Worm (Caenorhabditis elegans): ENCODE data around the gene R02F11.10.

Gene R02F11.10

ce11 chrV:4788823-4789222, at the start of gene R02F11.10:
TSS of gene R02F11.10 (plus strand) at chrV:4789123.
- no peak for TF ChIP-seq cog-1 (tag; optimal IDR thresholded peaks at IDR 0.05)
- no peak for TF ChIP-seq med-1 (GFP tag; optimal IDR thresholded peaks at IDR 0.05; ENCODE audit: insufficient read depth)
- TF ChIP-seq klf-2 (GFP tag; conservative IDR thresholded peaks at IDR 0.05): no peak
- no peak for TF ChIP-seq flt-1 (GFP tag; IDR thresholded peaks at IDR 0.05)
- TF ChIP-seq ztf-23 (GFP tag; IDR thresholded peaks at IDR 0.05): no peak
- no peak for TF ChIP-seq ref-1 (GFP tag; conservative IDR thresholded peaks at IDR 0.05)
- no peak for TF ChIP-seq T22C8.4 (GFP tag; IDR thresholded peaks at IDR 0.05)
- TF ChIP-seq ztf-29 (GFP tag; IDR thresholded peaks at IDR 0.05): no peak
- TF ChIP-seq tab-1 (GFP tag; IDR thresholded peaks at IDR 0.05): no peak

DNA sequence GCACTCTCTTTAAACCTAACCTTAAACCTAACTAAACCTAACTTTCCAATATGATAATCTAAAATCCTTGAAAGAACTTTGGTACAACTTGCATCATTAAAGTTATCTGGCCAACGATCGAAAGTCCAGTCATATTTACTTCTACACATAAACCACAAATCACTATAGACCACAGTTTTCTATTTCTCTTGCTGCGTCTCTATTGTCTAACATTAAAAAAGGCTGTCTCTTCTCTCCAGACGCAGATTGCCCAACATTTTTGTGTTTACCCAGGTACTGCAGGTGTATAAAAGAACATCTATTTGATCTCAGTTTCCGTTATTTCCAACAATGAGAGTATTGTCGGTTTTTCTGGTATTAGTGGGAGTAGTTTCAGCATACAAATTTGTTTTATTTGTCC, 46.7 kb upstream of the R02F11.10 start, which contains the start of gene ugt-61:
Gene ugt-61 (plus strand): TSS at position 233 of the 400 bp plus-strand sequence.
- TF ChIP-seq ztf-29 (GFP tag; IDR thresholded peaks at IDR 0.05) (no peak), cog-1 (tag; optimal IDR thresholded peaks at IDR 0.05) (no peak), T22C8.4 (GFP tag; IDR thresholded peaks at IDR 0.05) (no peak), klf-2 (GFP tag; conservative IDR thresholded peaks at IDR 0.05) (no peak), med-1 (GFP tag; optimal IDR thresholded peaks at IDR 0.05; ENCODE audit: insufficient read depth) (no peak), ref-1 (GFP tag; conservative IDR thresholded peaks at IDR 0.05) (no peak), ztf-23 (GFP tag; IDR thresholded peaks at IDR 0.05) (no peak), flt-1 (GFP tag; IDR thresholded peaks at IDR 0.05) (no peak), tab-1 (GFP tag; IDR thresholded peaks at IDR 0.05) (no peak)

DNA sequence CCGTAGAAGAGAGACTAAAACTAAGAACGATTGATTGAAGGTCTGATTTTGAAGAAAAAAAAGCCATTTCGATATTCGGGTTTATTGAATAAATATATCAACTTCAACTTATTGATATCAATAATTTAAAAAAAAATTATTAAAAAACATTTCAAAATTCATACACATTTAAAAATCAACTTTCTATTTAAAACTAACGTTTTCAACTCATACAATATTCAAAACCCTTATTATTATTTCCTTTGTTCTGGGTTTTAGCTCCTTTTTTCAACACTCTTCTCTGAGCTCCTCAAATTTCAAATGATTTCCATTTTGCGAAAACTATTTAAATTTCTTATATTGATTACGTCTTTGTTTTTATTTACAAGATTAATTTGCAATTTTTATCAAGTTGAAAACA, 43.7 kb upstream of the R02F11.10 start, which contains the start of gene C18G1.7:
Gene C18G1.7 (plus strand): TSS at position 301 of the 400 bp plus-strand sequence.
- TF ChIP-seq ztf-29 (GFP tag; IDR thresholded peaks at IDR 0.05) (no peak), klf-2 (GFP tag; conservative IDR thresholded peaks at IDR 0.05) (no peak), tab-1 (GFP tag; IDR thresholded peaks at IDR 0.05) (no peak), flt-1 (GFP tag; IDR thresholded peaks at IDR 0.05) (no peak), T22C8.4 (GFP tag; IDR thresholded peaks at IDR 0.05) (no peak), ref-1 (GFP tag; conservative IDR thresholded peaks at IDR 0.05) (no peak), cog-1 (tag; optimal IDR thresholded peaks at IDR 0.05) (no peak)

- TF ChIP-seq med-1 (GFP tag; optimal IDR thresholded peaks at IDR 0.05; ENCODE audit: insufficient read depth) (no peak), ref-1 (GFP tag; conservative IDR thresholded peaks at IDR 0.05) (no peak), klf-2 (GFP tag; conservative IDR thresholded peaks at IDR 0.05) (no peak), ztf-29 (GFP tag; IDR thresholded peaks at IDR 0.05) (no peak), tab-1 (GFP tag; IDR thresholded peaks at IDR 0.05) (no peak), T22C8.4 (GFP tag; IDR thresholded peaks at IDR 0.05) (no peak), ztf-23 (GFP tag; IDR thresholded peaks at IDR 0.05) (no peak), cog-1 (tag; optimal IDR thresholded peaks at IDR 0.05) (no peak)
These were observed 38.6 kb upstream of the R02F11.10 start, which contains the start of gene C18G1.6 for ce11 chrV:4750294-4750693. TSS of gene C18G1.6 (plus strand) at chrV:4750594.

DNA sequence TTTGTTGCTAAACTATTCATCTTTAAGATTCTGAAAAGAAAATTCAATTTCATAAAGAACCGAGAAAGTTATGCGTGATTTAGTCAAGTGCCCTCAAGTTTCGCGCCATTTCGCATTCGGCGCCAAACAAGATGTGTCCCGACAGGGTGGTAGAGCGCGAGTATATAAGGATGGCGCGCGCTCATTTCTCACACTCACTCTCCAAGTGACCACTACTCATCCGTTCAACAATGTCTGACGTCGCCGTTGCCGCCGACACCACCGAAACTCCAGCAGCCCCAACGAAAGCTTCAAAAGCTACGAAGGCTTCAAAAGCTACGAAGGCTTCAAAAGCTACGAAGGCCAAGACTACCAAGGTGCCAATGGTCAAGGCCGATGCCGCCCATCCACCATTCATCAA, 34.8 kb upstream of the R02F11.10 start, which contains the start of gene hil-4:
Gene hil-4 (plus strand): TSS at position 191 of the 400 bp plus-strand sequence.
- TF ChIP-seq ref-1 (GFP tag; conservative IDR thresholded peaks at IDR 0.05) (no peak), flt-1 (GFP tag; IDR thresholded peaks at IDR 0.05) (no peak), med-1 (GFP tag; optimal IDR thresholded peaks at IDR 0.05; ENCODE audit: insufficient read depth) (no peak), cog-1 (tag; optimal IDR thresholded peaks at IDR 0.05) (no peak), T22C8.4 (GFP tag; IDR thresholded peaks at IDR 0.05) (no peak), ztf-29 (GFP tag; IDR thresholded peaks at IDR 0.05) (no peak), klf-2 (GFP tag; conservative IDR thresholded peaks at IDR 0.05) (no peak), ztf-23 (GFP tag; IDR thresholded peaks at IDR 0.05) (no peak), tab-1 (GFP tag; IDR thresholded peaks at IDR 0.05) (no peak)

DNA sequence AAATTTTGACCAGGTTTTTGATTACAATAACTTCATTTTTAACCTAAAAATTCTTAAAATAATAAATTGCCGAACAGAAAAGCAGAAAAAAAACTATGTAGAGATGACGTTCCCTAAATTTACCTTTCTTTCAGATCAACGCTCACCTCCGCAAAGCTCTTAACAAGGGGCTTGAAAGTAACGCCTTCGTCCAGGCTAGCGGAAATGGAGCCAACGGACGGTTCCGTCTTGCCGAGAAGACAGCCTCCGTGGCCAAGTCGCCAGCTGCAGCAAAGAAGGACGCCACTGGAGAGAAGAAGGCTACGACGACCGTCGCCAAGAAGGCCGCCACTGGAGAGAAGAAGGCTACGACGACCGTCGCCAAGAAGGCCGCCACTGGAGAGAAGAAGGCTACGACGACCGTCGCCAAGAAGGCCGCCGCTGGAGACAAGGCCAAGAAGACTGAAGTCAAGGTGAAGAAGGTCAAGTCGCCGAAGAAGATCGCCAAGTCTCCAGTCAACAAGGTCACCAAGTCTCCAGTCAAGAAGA, 34.2 kb upstream of the R02F11.10 start:
- TF ChIP-seq flt-1 (GFP tag; IDR thresholded peaks at IDR 0.05) (no peak), T22C8.4 (GFP tag; IDR thresholded peaks at IDR 0.05) (no peak), med-1 (GFP tag; optimal IDR thresholded peaks at IDR 0.05; ENCODE audit: insufficient read depth) (no peak), tab-1 (GFP tag; IDR thresholded peaks at IDR 0.05) (no peak), ztf-29 (GFP tag; IDR thresholded peaks at IDR 0.05) (no peak), klf-2 (GFP tag; conservative IDR thresholded peaks at IDR 0.05) (no peak), ztf-23 (GFP tag; IDR thresholded peaks at IDR 0.05) (no peak), ref-1 (GFP tag; conservative IDR thresholded peaks at IDR 0.05) (no peak), cog-1 (tag; optimal IDR thresholded peaks at IDR 0.05) (no peak)

- TF ChIP-seq flt-1 (GFP tag; IDR thresholded peaks at IDR 0.05) (no peak), tab-1 (GFP tag; IDR thresholded peaks at IDR 0.05) (no peak), klf-2 (GFP tag; conservative IDR thresholded peaks at IDR 0.05) (no peak), ztf-23 (GFP tag; IDR thresholded peaks at IDR 0.05) (no peak), ztf-29 (GFP tag; IDR thresholded peaks at IDR 0.05) (no peak), T22C8.4 (GFP tag; IDR thresholded peaks at IDR 0.05) (no peak), med-1 (GFP tag; optimal IDR thresholded peaks at IDR 0.05; ENCODE audit: insufficient read depth) (no peak), cog-1 (tag; optimal IDR thresholded peaks at IDR 0.05) (no peak), ref-1 (GFP tag; conservative IDR thresholded peaks at IDR 0.05) (no peak)
These were observed 33.5 kb upstream of the R02F11.10 start, which contains the start of gene pgl-3 for ce11 chrV:4755308-4756029. TSS of gene pgl-3 (plus strand) at chrV:4755979.

- TF ChIP-seq med-1 (GFP tag; optimal IDR thresholded peaks at IDR 0.05; ENCODE audit: insufficient read depth) (no peak), klf-2 (GFP tag; conservative IDR thresholded peaks at IDR 0.05) (no peak), ztf-29 (GFP tag; IDR thresholded peaks at IDR 0.05) (no peak), ztf-23 (GFP tag; IDR thresholded peaks at IDR 0.05) (no peak), ref-1 (GFP tag; conservative IDR thresholded peaks at IDR 0.05) (no peak), T22C8.4 (GFP tag; IDR thresholded peaks at IDR 0.05) (no peak), flt-1 (GFP tag; IDR thresholded peaks at IDR 0.05) (no peak), tab-1 (GFP tag; IDR thresholded peaks at IDR 0.05) (no peak), cog-1 (tag; optimal IDR thresholded peaks at IDR 0.05) (no peak)
These were observed 30.9 kb upstream of the R02F11.10 start for ce11 chrV:4758019-4758418.

DNA sequence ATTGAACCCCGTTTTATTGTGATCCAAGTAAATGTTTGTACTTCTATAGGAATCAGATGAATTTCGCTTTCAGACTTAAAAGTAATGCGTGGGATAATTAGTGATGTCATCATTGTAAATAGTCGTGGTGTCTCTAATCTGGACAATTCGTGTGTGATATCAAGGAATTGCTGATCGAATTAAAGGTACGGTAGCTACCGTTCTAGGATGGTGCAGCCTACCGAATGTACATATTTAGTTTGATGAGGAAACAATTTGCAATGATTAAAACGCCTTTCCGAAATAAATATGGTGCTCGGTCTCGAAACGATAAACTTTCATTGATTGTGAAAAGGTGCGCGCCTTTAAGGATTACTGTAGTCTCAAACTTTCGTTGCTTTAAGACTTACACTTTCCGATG, 30.4 kb upstream of the R02F11.10 start:
- TF ChIP-seq ref-1 (GFP tag; conservative IDR thresholded peaks at IDR 0.05) (no peak), T22C8.4 (GFP tag; IDR thresholded peaks at IDR 0.05) (no peak), med-1 (GFP tag; optimal IDR thresholded peaks at IDR 0.05; ENCODE audit: insufficient read depth) (no peak), ztf-29 (GFP tag; IDR thresholded peaks at IDR 0.05) (no peak), tab-1 (GFP tag; IDR thresholded peaks at IDR 0.05) (no peak), ztf-23 (GFP tag; IDR thresholded peaks at IDR 0.05) (no peak), flt-1 (GFP tag; IDR thresholded peaks at IDR 0.05) (no peak), klf-2 (GFP tag; conservative IDR thresholded peaks at IDR 0.05) (no peak), cog-1 (tag; optimal IDR thresholded peaks at IDR 0.05) (no peak)

All from whole organism, midembryonic.